Worm (Caenorhabditis elegans): ENCODE data around the gene F29C12.6.

ce11 chrII:13148247-13148646 is 18.5 kb downstream of the F29C12.6 start:
- TF ChIP-seq him-1 (tag; optimal IDR thresholded peaks at IDR 0.05) (no peak), W03F9.2 (tag; optimal IDR thresholded peaks at IDR 0.05) (no peak), dao-5 (tag; optimal IDR thresholded peaks at IDR 0.05) (no peak)
